Worm (Caenorhabditis elegans): ENCODE results near the gene cyp-25A1.

Gene cyp-25A1

DNA sequence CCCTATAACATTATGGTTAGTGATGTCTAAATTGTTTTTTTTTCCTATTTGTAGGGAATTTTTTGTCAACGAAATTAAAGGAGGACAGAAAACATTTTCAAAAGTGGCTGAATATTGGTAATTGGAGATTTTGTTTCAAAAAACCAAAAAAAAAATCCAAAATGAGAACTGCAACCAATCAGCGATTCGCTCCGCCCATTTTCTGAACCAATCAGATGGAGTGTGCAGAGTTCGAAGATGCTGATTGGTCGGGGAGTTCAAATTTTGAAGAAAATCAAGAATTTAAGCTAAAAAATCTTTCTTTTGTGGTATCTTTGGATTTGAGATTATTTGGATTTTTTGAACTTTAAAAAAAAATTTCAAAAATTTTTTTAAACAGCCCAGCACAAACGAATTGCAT lies 34.0 kb upstream of the cyp-25A1 start:
- no peak for TF ChIP-seq C34F6.9 (tag; optimal IDR thresholded peaks at IDR 0.05)
- peak; percentile 23 for TF ChIP-seq lin-13 (GFP tag; optimal IDR thresholded peaks at IDR 0.05)

DNA sequence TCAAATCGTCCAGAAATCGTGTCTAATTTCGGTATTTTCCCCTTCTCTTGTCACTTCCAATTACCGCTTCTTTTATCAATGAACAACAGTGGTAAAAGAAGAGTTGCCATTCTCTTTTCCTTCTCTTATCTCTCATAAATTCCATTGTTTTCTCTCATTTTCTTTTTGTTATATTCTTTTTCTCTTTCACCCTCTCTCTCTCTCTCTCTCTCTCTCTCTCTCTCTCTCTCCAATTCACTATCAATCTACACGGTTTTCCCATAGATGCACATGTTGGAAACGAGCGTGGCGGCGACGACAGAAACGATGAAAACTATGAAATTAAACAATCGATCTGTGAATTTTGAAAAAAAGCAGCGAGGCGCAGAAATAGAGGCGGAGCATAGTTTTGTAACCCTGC lies 33.2 kb upstream of the cyp-25A1 start:
- TF ChIP-seq ama-1 (optimal IDR thresholded peaks at IDR 0.05) (no peak), C34F6.9 (tag; optimal IDR thresholded peaks at IDR 0.05) (peak; percentile 12), elt-1 (tag; optimal IDR thresholded peaks at IDR 0.05) (no peak), nhr-10 (tag; optimal IDR thresholded peaks at IDR 0.05) (no peak), skn-1 (tag; optimal IDR thresholded peaks at IDR 0.05) (no peak), nhr-11 (tag; optimal IDR thresholded peaks at IDR 0.05) (no peak), sem-4 (tag; optimal IDR thresholded peaks at IDR 0.05) (no peak), unc-62 (GFP tag; optimal IDR thresholded peaks at IDR 0.05) (no peak), sma-3 (GFP tag; optimal IDR thresholded peaks at IDR 0.05) (peak; percentile 39), mbf-1 (tag; optimal IDR thresholded peaks at IDR 0.05) (no peak), unc-39 (tag; optimal IDR thresholded peaks at IDR 0.05) (no peak), ztf-1 (GFP tag; conservative IDR thresholded peaks at IDR 0.05) (no peak), mdl-1 (tag; optimal IDR thresholded peaks at IDR 0.05) (no peak), ceh-82 (tag; optimal IDR thresholded peaks at IDR 0.05) (no peak), ztf-4 (tag; optimal IDR thresholded peaks at IDR 0.05) (no peak), lsy-2 (tag; optimal IDR thresholded peaks at IDR 0.05) (peak in 1 of 2 experiments; percentile 39), blmp-1 (tag; optimal IDR thresholded peaks at IDR 0.05; ENCODE audit: insufficient read depth) (peak; percentile 39), nhr-77 (tag; optimal IDR thresholded peaks at IDR 0.05) (no peak), unc-55 (GFP tag; optimal IDR thresholded peaks at IDR 0.05) (no peak), F13H6.1 (tag; optimal IDR thresholded peaks at IDR 0.05) (peak; percentile 17), nhr-12 (tag; optimal IDR thresholded peaks at IDR 0.05) (no peak), fos-1 (tag; optimal IDR thresholded peaks at IDR 0.05) (peak; percentile 18), lin-11 (tag; optimal IDR thresholded peaks at IDR 0.05) (no peak), nhr-129 (tag; optimal IDR thresholded peaks at IDR 0.05) (peak; percentile 36), nhr-6 (tag; optimal IDR thresholded peaks at IDR 0.05) (no peak), egl-27 (tag; optimal IDR thresholded peaks at IDR 0.05) (peak; percentile 39), ceh-16 (tag; optimal IDR thresholded peaks at IDR 0.05) (no peak), ZK546.5 (tag; optimal IDR thresholded peaks at IDR 0.05) (no peak), mab-5 (tag; optimal IDR thresholded peaks at IDR 0.05) (no peak), snpc-4 (tag; optimal IDR thresholded peaks at IDR 0.05) (no peak), nhr-23 (tag; optimal IDR thresholded peaks at IDR 0.05) (no peak), R02D3.7 (tag; optimal IDR thresholded peaks at IDR 0.05) (no peak), ztf-11 (tag; optimal IDR thresholded peaks at IDR 0.05) (no peak), gmeb-1 (tag; optimal IDR thresholded peaks at IDR 0.05) (peak; percentile 32), sma-9 (GFP tag; optimal IDR thresholded peaks at IDR 0.05) (peak; percentile 53), sma-9 (tag; optimal IDR thresholded peaks at IDR 0.05) (no peak), dmd-4 (tag; optimal IDR thresholded peaks at IDR 0.05) (no peak), aly-2 (tag; optimal IDR thresholded peaks at IDR 0.05) (no peak), crh-2 (tag; optimal IDR thresholded peaks at IDR 0.05) (peak; percentile 66), lin-13 (GFP tag; optimal IDR thresholded peaks at IDR 0.05) (no peak), Y55F3AM.14 (GFP tag; optimal IDR thresholded peaks at IDR 0.05) (no peak), nhr-21 (tag; optimal IDR thresholded peaks at IDR 0.05) (no peak), nhr-25 (tag; optimal IDR thresholded peaks at IDR 0.05) (peak; percentile 31), lin-39 (tag; optimal IDR thresholded peaks at IDR 0.05) (no peak), nhr-237 (tag; optimal IDR thresholded peaks at IDR 0.05) (no peak), zag-1 (tag; optimal IDR thresholded peaks at IDR 0.05) (no peak)
